Worm (Caenorhabditis elegans): ENCODE results near the gene spe-36.

The spe-36 gene

DNA sequence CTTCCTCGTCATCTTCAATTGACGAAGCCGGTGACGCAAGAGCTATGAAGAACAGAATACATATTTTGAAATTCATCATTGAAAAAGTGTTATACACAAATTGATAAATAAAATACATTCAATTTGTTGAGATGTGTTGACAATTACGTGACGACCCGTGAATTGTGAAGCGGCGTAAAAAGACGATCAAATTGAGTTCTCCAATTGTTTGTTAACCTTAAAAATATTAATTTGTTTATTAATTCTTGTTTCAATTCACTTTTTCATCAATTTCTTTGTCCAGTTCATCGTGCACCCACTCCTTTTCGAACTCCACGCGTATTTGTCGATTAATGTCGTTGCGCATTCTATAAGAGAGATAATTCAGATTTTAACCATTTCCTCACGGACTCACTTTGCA, at the start of gene spe-36:
spe-36 (minus strand) TSS at position 101 of the 400 bp plus-strand sequence.
- no peak for TF ChIP-seq rec-8 (tag; optimal IDR thresholded peaks at IDR 0.05)
- TF ChIP-seq egl-18 (GFP tag; IDR thresholded peaks at IDR 0.05): no peak
- no peak for TF ChIP-seq B0035.1 (tag; optimal IDR thresholded peaks at IDR 0.05)

DNA sequence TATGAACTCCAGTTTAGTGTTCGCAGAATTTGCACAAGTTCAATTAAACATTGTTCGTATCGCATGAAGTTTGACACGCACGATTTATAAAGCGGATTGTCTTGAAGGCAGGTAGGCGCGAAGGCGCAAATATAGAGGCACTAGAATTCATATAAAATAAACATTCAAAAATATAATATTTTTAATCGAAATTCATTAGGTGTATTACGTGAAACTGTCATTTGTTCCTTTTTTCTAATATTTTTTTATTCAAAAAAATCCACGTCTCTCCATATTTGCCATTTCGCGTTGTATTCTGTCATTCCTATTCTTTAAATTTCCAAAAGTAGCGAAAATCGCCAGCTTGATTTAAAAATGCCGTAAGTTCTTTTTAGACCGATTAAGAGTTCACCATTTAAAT, 49.7 kb upstream of the spe-36 start, which contains the start of gene ZK809.1:
ZK809.1 (plus strand) TSS at position 301 of the 400 bp plus-strand sequence.
- TF ChIP-seq ceh-40 (GFP tag; IDR thresholded peaks at IDR 0.05) (no peak), ceh-27 (GFP tag; optimal IDR thresholded peaks at IDR 0.05) (no peak), hlh-12 (tag; optimal IDR thresholded peaks at IDR 0.05) (no peak), nfyb-1 (GFP tag; IDR thresholded peaks at IDR 0.05) (no peak), nfya-1 (tag; optimal IDR thresholded peaks at IDR 0.05; ENCODE audit: borderline replicate concordance, insufficient read depth) (no peak), nhr-80 (tag; optimal IDR thresholded peaks at IDR 0.05) (no peak), attf-6 (GFP tag; IDR thresholded peaks at IDR 0.05) (no peak), F55B11.4 (tag; optimal IDR thresholded peaks at IDR 0.05; ENCODE audit: borderline replicate concordance, insufficient read depth) (no peak), B0035.1 (tag; optimal IDR thresholded peaks at IDR 0.05) (no peak), lir-1 (GFP tag; conservative IDR thresholded peaks at IDR 0.05) (no peak), D2030.7 (GFP tag; IDR thresholded peaks at IDR 0.05) (no peak)

DNA sequence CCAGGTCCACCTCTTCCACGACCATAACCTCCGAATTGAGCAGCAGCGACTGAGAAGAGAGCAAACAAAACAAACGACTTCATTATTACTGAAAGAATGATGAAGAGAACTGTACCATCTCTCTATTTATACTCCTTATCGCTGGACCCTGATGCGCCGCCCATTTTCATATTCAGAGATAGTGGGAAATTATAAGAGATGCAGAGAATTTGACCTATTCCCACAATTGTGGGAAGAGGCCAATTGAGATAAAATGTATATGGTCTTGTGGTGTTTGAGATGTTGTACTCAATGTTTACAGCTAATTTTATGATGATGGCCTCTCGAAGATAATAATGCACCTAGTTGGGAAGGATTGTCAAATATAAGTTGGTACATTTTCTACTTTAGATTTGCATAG, 48.9 kb upstream of the spe-36 start, which contains the start of gene ttr-50:
ttr-50 (minus strand) TSS at position 101 of the 400 bp plus-strand sequence.
- TF ChIP-seq aptf-2 (GFP tag; conservative IDR thresholded peaks at IDR 0.05) (0 out of 2 replicates have a peak, but pooled peaks have one; percentile 19), Y53F4B.3 (GFP tag; IDR thresholded peaks at IDR 0.05) (no peak)

DNA sequence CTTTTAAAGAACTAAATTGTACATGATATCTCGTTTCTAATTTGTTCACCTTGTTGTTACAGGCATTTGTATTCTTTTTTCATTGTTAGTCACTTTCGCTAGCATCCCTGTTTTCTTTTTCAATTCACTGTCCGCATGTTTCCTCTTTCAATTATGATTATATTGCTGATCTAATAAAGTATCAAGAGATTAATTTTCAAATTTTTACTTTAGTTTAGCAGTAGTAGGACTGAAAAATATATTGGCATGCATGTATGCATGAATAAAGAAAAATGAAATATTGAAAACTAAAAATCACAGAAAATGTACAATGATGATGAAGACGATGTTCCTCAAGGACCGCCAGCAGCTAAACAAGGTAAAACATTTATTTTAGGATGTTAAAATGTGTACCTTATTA, 46.0 kb upstream of the spe-36 start, which contains the start of gene rbm-17:
rbm-17 (plus strand) TSS at position 301 of the 400 bp plus-strand sequence.
- TF ChIP-seq cebp-1 (GFP tag; IDR thresholded peaks at IDR 0.05): no peak
- TF ChIP-seq cebp-1 (tag; optimal IDR thresholded peaks at IDR 0.05): peak; percentile 17
- no peak for TF ChIP-seq nhr-120 (GFP tag; IDR thresholded peaks at IDR 0.05)
- TF ChIP-seq madf-6 (GFP tag; IDR thresholded peaks at IDR 0.05): no peak
- peak; percentile 36 for TF ChIP-seq ama-1 (optimal IDR thresholded peaks at IDR 0.05)
- no peak for TF ChIP-seq ama-1 (GFP tag; optimal IDR thresholded peaks at IDR 0.05)
- TF ChIP-seq hsf-1 (GFP tag; IDR thresholded peaks at IDR 0.05): 0 out of 2 replicates have a peak, but pooled peaks have one; percentile 11

DNA sequence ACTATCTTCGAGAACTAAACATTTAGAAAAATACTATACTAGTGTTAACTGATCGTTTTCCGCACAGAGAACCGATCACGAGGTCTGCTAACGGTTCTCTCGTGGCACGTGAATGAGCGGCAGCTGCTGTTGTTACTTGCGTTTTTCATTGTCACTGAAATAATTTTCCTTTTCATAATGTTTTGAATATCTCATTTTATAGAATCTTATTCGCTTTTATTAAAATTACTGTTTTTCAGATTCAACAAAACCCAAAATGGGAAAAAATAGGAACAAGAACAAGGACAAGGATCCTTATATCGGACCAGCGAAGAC, 44.3 kb upstream of the spe-36 start, which contains the start of gene F58B3.6:
F58B3.6 (plus strand) TSS at position 240 of the 315 bp plus-strand sequence.
- TF ChIP-seq cebp-1 (GFP tag; IDR thresholded peaks at IDR 0.05): no peak
- peak; percentile 46 for TF ChIP-seq cebp-1 (tag; optimal IDR thresholded peaks at IDR 0.05)
- TF ChIP-seq hrde-1 (tag; optimal IDR thresholded peaks at IDR 0.05; ENCODE audit: borderline replicate concordance): no peak
- no peak for TF ChIP-seq F22D6.2 (tag; optimal IDR thresholded peaks at IDR 0.05)
- peak; percentile 43 for TF ChIP-seq mcd-1 (GFP tag; IDR thresholded peaks at IDR 0.05)
- no peak for TF ChIP-seq attf-6 (GFP tag; IDR thresholded peaks at IDR 0.05)
- peak; percentile 58 for TF ChIP-seq ceh-100 (GFP tag; IDR thresholded peaks at IDR 0.05)

DNA sequence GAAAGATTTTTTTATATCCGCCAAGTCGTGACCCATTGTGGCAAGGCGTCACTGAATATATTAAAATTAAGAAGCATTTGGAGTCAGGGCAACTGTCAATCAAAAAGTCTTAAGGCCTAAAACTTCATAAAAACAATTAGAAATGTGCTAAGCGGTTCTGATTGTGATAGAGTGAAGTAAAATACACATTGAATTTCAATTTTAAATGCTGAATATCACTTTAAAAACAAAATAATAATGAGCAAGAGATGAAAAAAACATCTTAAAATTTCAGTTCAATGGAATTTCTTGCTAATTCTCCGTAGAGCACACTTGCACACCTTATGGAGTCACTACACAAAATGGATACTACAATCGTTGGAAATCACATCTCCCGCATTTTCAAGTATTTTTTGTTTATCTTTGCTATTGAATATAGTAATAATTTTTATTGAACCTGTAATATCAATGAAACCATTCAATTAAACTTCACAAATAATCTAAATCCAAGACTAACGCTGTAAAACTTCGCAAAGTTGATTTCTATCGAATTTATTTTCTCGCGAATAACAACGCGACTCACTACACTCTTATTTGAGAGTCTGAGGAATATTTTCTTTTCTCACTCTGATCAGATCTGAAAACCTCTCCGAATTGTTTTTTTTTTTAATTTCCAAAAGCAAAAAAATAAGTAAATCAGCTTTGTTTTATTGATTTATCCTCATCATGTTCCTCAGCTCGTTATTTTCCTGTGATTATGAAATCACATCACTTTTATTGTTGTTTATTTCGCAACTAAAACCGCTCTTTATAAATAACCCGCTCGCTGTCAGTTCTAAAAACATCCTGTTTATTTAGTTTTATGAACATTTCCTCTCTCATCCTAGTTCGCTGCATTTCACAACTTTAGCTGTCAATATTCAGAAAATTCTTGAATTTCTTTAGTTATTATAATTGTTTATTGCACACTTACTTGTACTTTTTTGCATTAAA, 43.7 kb upstream of the spe-36 start, which contains the start of gene mars-1:
mars-1 (minus strand) TSS at position 51 of the 972 bp plus-strand sequence.
- no peak for TF ChIP-seq ztf-22 (GFP tag; optimal IDR thresholded peaks at IDR 0.05)
- TF ChIP-seq B0261.1 (tag; optimal IDR thresholded peaks at IDR 0.05): no peak
- peak; percentile 3 for TF ChIP-seq efl-1 (GFP tag; optimal IDR thresholded peaks at IDR 0.05)
- no peak for TF ChIP-seq snpc-4 (GFP tag; optimal IDR thresholded peaks at IDR 0.05)
- TF ChIP-seq snpc-4 (tag; optimal IDR thresholded peaks at IDR 0.05): peak in 2 of 4 experiments; percentile 12 to 41
- TF ChIP-seq rpc-1 (optimal IDR thresholded peaks at IDR 0.05): no peak
- TF ChIP-seq rpc-1 (tag; optimal IDR thresholded peaks at IDR 0.05): no peak
- TF ChIP-seq D2030.7 (GFP tag; IDR thresholded peaks at IDR 0.05): 0 out of 2 replicates have a peak, but pooled peaks have one; percentile 19
- no peak for TF ChIP-seq lin-26 (GFP tag; IDR thresholded peaks at IDR 0.05)
- TF ChIP-seq pbrm-1 (GFP tag; IDR thresholded peaks at IDR 0.05): 0 out of 2 replicates have a peak, but pooled peaks have one; percentile 24
- TF ChIP-seq Y79H2A.3 (GFP tag; conservative IDR thresholded peaks at IDR 0.05): no peak
- peak in 1 of 2 experiments; percentile 28 for TF ChIP-seq let-607 (tag; optimal IDR thresholded peaks at IDR 0.05)
- TF ChIP-seq atf-7 (tag; optimal IDR thresholded peaks at IDR 0.05): no peak

All from whole organism, young adult.